Worm (Caenorhabditis elegans) whole organism, young adult: ENCODE measurements around the gene R09D1.12.

ENCODE experiments used
- F49E8.2 ChIP-seq: sonication (generic microtip); optimal IDR thresholded peaks from 3 replicates; lab custom pipeline; 2017; ENCODE audit warnings: missing genetic modification characterization, mild to moderate bottlenecking, missing compliant biosample characterization, antibody characterized with exemption, moderate library complexity; ENCODE audit not compliant: insufficient read depth
- ZK185.1 ChIP-seq: sonication (generic microtip); optimal IDR thresholded peaks from 2 replicates; lab custom pipeline; 2016; ENCODE audit warnings: mild to moderate bottlenecking, missing genetic modification characterization, missing compliant biosample characterization; ENCODE audit not compliant: poor library complexity, severe bottlenecking
- cebp-2 ChIP-seq: fragments of 200-800 bp; sonication (Bioruptor generic); IDR thresholded peaks from 2 replicates; pipeline ENCODE4 v1.3.6; 2022; ENCODE audit warnings: missing genetic modification characterization, missing compliant biosample characterization
- nfya-1 ChIP-seq: sonication (generic microtip); optimal IDR thresholded peaks from 2 replicates; lab custom pipeline; 2017; ENCODE audit warnings: antibody characterized with exemption, missing compliant biosample characterization, missing genetic modification characterization, borderline replicate concordance; ENCODE audit not compliant: insufficient read depth
- zfh-2 ChIP-seq: fragments of 200-800 bp; sonication (Bioruptor generic); conservative IDR thresholded peaks from 2 replicates; pipeline ENCODE4 v1.3.6; 2022; ENCODE audit warnings: missing genetic modification reagents, missing genetic modification characterization, missing compliant biosample characterization
- ztf-18 ChIP-seq: sonication (generic microtip); optimal IDR thresholded peaks from 2 replicates; lab custom pipeline; 2016; ENCODE audit warnings: missing genotype, mild to moderate bottlenecking, missing genetic modification characterization, missing compliant biosample characterization

DNA sequence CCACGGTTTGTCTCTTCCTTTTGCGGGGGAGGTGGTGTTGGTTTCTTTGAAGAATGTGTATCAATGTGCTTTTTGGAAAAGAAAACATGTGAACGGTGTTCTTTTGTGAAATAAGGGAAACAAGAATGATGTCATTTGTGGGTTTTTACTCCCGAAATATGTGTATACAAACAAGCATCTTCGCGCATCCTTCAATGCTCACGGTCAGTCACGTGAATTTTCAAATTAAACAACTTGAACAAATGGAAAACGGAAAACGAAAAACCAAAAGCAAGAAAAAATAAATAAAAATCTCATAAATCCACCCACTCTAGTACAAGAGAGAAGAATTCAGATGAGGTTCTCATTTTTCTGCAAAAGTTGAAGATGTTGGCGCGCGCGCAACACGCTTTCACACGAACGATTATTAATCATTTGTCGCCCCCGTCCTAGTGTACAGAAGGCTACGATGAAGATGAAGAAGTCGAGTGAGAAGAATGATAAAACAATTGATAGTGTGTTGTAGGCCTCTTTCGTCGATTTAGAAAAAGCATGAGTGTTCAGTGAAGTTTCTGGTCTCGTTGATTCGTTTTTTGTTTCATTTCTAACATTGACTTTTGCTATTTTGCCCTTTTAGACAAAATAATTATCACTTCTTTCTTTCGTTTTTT, 33.1 kb upstream of the R09D1.12 start:
- TF ChIP-seq zfh-2 (GFP tag; lab: Robert Waterston, UW), result no peak
- TF ChIP-seq nfya-1, result no peak
- no peak for TF ChIP-seq ZK185.1 (tag; lab: Kevin White, UChicago)
- TF ChIP-seq cebp-2 (GFP tag; lab: Robert Waterston, UW), result no peak
- no peak for TF ChIP-seq ztf-18
- no peak for TF ChIP-seq F49E8.2
